Fruit fly (Drosophila melanogaster): ENCODE results near the gene CG5849.

- TF ChIP-seq CTCF (optimal IDR thresholded peaks at IDR 0.05), result no peak
- TF ChIP-seq CG8478 (optimal IDR thresholded peaks at IDR 0.05), result no peak
Observed at dm6 chr3R:21704439-21704838, 35.5 kb upstream of the CG5849 start.
